Worm (Caenorhabditis elegans): Measurements from ENCODE around the gene daf-28.

daf-28 gene

ce11 chrV:19856933-19857332 lies 42.0 kb downstream of the daf-28 start:
- TF ChIP-seq ceh-6 (GFP tag; optimal IDR thresholded peaks at IDR 0.05) (no peak), unc-3 (GFP tag; conservative IDR thresholded peaks at IDR 0.05) (no peak), unc-3 (tag; optimal IDR thresholded peaks at IDR 0.05) (no peak), ref-2 (tag; optimal IDR thresholded peaks at IDR 0.05) (no peak), ceh-30 (tag; optimal IDR thresholded peaks at IDR 0.05) (no peak), ama-1 (optimal IDR thresholded peaks at IDR 0.05) (no peak), K09A11.1 (tag; optimal IDR thresholded peaks at IDR 0.05; ENCODE audit: insufficient read depth) (no peak), elt-2 (tag; optimal IDR thresholded peaks at IDR 0.05) (no peak), hlh-8 (tag; optimal IDR thresholded peaks at IDR 0.05) (no peak), ets-4 (tag; optimal IDR thresholded peaks at IDR 0.05) (no peak), ahr-1 (tag; optimal IDR thresholded peaks at IDR 0.05) (no peak), elt-4 (tag; optimal IDR thresholded peaks at IDR 0.05) (no peak), lin-11 (tag; optimal IDR thresholded peaks at IDR 0.05) (no peak), npax-4 (tag; optimal IDR thresholded peaks at IDR 0.05) (no peak)

- TF ChIP-seq lin-11 (tag; optimal IDR thresholded peaks at IDR 0.05): no peak
- no peak for TF ChIP-seq sox-4 (tag; optimal IDR thresholded peaks at IDR 0.05)
- no peak for TF ChIP-seq unc-86 (tag; optimal IDR thresholded peaks at IDR 0.05)
- no peak for TF ChIP-seq gmeb-2 (tag; optimal IDR thresholded peaks at IDR 0.05)
- no peak for TF ChIP-seq fax-1 (tag; optimal IDR thresholded peaks at IDR 0.05)
- TF ChIP-seq fkh-10 (GFP tag; optimal IDR thresholded peaks at IDR 0.05): no peak
Measured at ce11 chrV:19857334-19857733, 42.4 kb downstream of the daf-28 start, which contains the start of gene Y116F11B.8. TSS of gene Y116F11B.8 (plus strand) at chrV:19857634.

ce11 chrV:19860225-19860624 lies 45.3 kb downstream of the daf-28 start:
- TF ChIP-seq ets-4 (tag; optimal IDR thresholded peaks at IDR 0.05) (no peak), tbx-7 (tag; optimal IDR thresholded peaks at IDR 0.05) (no peak), C08G9.2 (tag; optimal IDR thresholded peaks at IDR 0.05) (no peak), sox-2 (GFP tag; IDR thresholded peaks at IDR 0.05) (no peak), pag-3 (tag; optimal IDR thresholded peaks at IDR 0.05; ENCODE audit: borderline replicate concordance) (no peak), odd-2 (tag; optimal IDR thresholded peaks at IDR 0.05) (no peak), hlh-15 (tag; optimal IDR thresholded peaks at IDR 0.05) (no peak), pqm-1 (tag; optimal IDR thresholded peaks at IDR 0.05) (no peak), ceh-31 (tag; optimal IDR thresholded peaks at IDR 0.05) (no peak), ahr-1 (tag; optimal IDR thresholded peaks at IDR 0.05) (no peak), ceh-30 (tag; optimal IDR thresholded peaks at IDR 0.05) (no peak), ref-2 (tag; optimal IDR thresholded peaks at IDR 0.05) (no peak), C38D4.7 (GFP tag; optimal IDR thresholded peaks at IDR 0.05) (no peak), fkh-10 (GFP tag; optimal IDR thresholded peaks at IDR 0.05) (no peak), lin-11 (tag; optimal IDR thresholded peaks at IDR 0.05) (no peak)
